Worm (Caenorhabditis elegans) whole organism, late embryonic: ENCODE measurements around the gene C10E2.5.

Experiments
- C08G9.2 ChIP-seq: sonication (generic microtip); optimal IDR thresholded peaks from 2 replicates; lab custom pipeline; 2016; ENCODE audit warnings: mild to moderate bottlenecking, missing genetic modification characterization, moderate library complexity, missing compliant biosample characterization
- C38D4.7 ChIP-seq: fragments of 200-800 bp; sonication (Bioruptor generic); optimal IDR thresholded peaks from 2 replicates; lab custom pipeline; 2018; ENCODE audit warnings: mild to moderate bottlenecking, missing genetic modification characterization, moderate library complexity, missing compliant biosample characterization
- Y22D7AL.16 ChIP-seq: sonication (generic microtip); optimal IDR thresholded peaks from 2 replicates; lab custom pipeline; 2016; ENCODE audit warnings: missing genetic modification characterization, missing compliant biosample characterization
- ahr-1 ChIP-seq: sonication (generic microtip); optimal IDR thresholded peaks from 2 replicates; lab custom pipeline; 2016; ENCODE audit warnings: missing genetic modification characterization, missing compliant biosample characterization
- ceh-18 ChIP-seq: sonication (generic microtip); optimal IDR thresholded peaks from 2 replicates; lab custom pipeline; 2016; ENCODE audit warnings: missing genetic modification characterization, missing compliant biosample characterization
- ceh-19 ChIP-seq: fragments of 200-800 bp; sonication (Bioruptor generic); optimal IDR thresholded peaks from 2 replicates; lab custom pipeline; 2018; ENCODE audit warnings: mild to moderate bottlenecking, missing genetic modification characterization, missing compliant biosample characterization
- ceh-2 ChIP-seq: sonication (generic microtip); optimal IDR thresholded peaks from 2 replicates; lab custom pipeline; 2016; ENCODE audit warnings: missing genotype, missing genetic modification characterization, missing compliant biosample characterization
- ceh-22 ChIP-seq: sonication (generic microtip); optimal IDR thresholded peaks from 2 replicates; lab custom pipeline; 2017; ENCODE audit warnings: missing biosample characterization, missing genetic modification characterization
- ceh-45 ChIP-seq: fragments of 200-800 bp; sonication (Bioruptor generic); IDR thresholded peaks from 2 replicates; pipeline ENCODE4 v1.3.6; 2022; ENCODE audit warnings: missing genetic modification reagents, missing genetic modification characterization, missing compliant biosample characterization
- ceh-48 ChIP-seq: sonication (generic microtip); optimal IDR thresholded peaks from 2 replicates; lab custom pipeline; 2016; ENCODE audit warnings: missing genetic modification characterization, inconsistent platforms, missing compliant biosample characterization
- ceh-6 ChIP-seq: fragments of 200-800 bp; sonication (Bioruptor generic); optimal IDR thresholded peaks from 2 replicates; lab custom pipeline; 2018; ENCODE audit warnings: mild to moderate bottlenecking, missing genetic modification characterization, missing compliant biosample characterization
- che-1 ChIP-seq: sonication (generic microtip); optimal IDR thresholded peaks from 2 replicates; lab custom pipeline; 2016; ENCODE audit warnings: mild to moderate bottlenecking, missing genetic modification characterization, missing compliant biosample characterization
- dmd-4 ChIP-seq: sonication (generic microtip); optimal IDR thresholded peaks from 2 replicates; lab custom pipeline; 2016; ENCODE audit warnings: borderline replicate concordance, missing genetic modification characterization, missing compliant biosample characterization
- dve-1 ChIP-seq: sonication (generic microtip); optimal IDR thresholded peaks from 2 replicates; lab custom pipeline; 2017; ENCODE audit warnings: antibody characterized with exemption, mild to moderate bottlenecking, missing genetic modification characterization, missing compliant biosample characterization
- elt-4 ChIP-seq: sonication (generic microtip); optimal IDR thresholded peaks from 2 replicates; lab custom pipeline; 2016; ENCODE audit warnings: missing genetic modification characterization, missing compliant biosample characterization
- ets-4 ChIP-seq: sonication (generic microtip); optimal IDR thresholded peaks from 2 replicates; lab custom pipeline; 2016; ENCODE audit warnings: missing genetic modification characterization, missing compliant biosample characterization
- eyg-1 ChIP-seq: sonication (generic microtip); optimal IDR thresholded peaks from 2 replicates; lab custom pipeline; 2016; ENCODE audit warnings: missing genotype, missing genetic modification characterization, missing compliant biosample characterization
- fax-1 ChIP-seq: sonication (generic microtip); optimal IDR thresholded peaks from 2 replicates; lab custom pipeline; 2016; ENCODE audit warnings: missing genotype, missing genetic modification characterization, missing compliant biosample characterization
- fkh-6 ChIP-seq: sonication (generic microtip); optimal IDR thresholded peaks from 2 replicates; lab custom pipeline; 2016; ENCODE audit warnings: missing genetic modification characterization, missing compliant biosample characterization
- hlh-15 ChIP-seq: sonication (generic microtip); optimal IDR thresholded peaks from 2 replicates; lab custom pipeline; 2016; ENCODE audit warnings: missing genetic modification characterization, missing compliant biosample characterization
- hlh-30 ChIP-seq: sonication (generic microtip); optimal IDR thresholded peaks from 2 replicates; lab custom pipeline; 2017; ENCODE audit warnings: antibody characterized with exemption, missing genetic modification characterization, missing compliant biosample characterization; ENCODE audit not compliant: insufficient read depth
- hlh-6 ChIP-seq: sonication (generic microtip); optimal IDR thresholded peaks from 2 replicates; lab custom pipeline; 2016; ENCODE audit warnings: missing genotype, missing genetic modification characterization, missing compliant biosample characterization
- hlh-8 ChIP-seq: sonication (generic microtip); optimal IDR thresholded peaks from 2 replicates; lab custom pipeline; 2016; ENCODE audit warnings: missing genotype, missing genetic modification characterization, missing compliant biosample characterization
- lin-11 ChIP-seq: fragments of 200-800 bp; sonication (Bioruptor generic); optimal IDR thresholded peaks from 2 replicates; lab custom pipeline; 2018; ENCODE audit warnings: mild to moderate bottlenecking, missing genetic modification characterization, missing compliant biosample characterization
- madf-2 ChIP-seq: sonication (generic microtip); optimal IDR thresholded peaks from 2 replicates; lab custom pipeline; 2017; ENCODE audit warnings: missing genetic modification characterization, missing compliant biosample characterization
- mec-3 ChIP-seq: sonication (generic microtip); optimal IDR thresholded peaks from 2 replicates; lab custom pipeline; 2016; ENCODE audit warnings: borderline replicate concordance, missing genetic modification characterization, missing compliant biosample characterization
- nhr-11 ChIP-seq: fragments of 150-350 bp; optimal IDR thresholded peaks from 2 replicates; lab custom pipeline; 2014; ENCODE audit warnings: missing biosample characterization, missing genetic modification characterization
- npax-4 ChIP-seq: sonication (generic microtip); optimal IDR thresholded peaks from 2 replicates; lab custom pipeline; 2016; ENCODE audit warnings: missing genetic modification characterization, missing compliant biosample characterization
- odd-2 ChIP-seq: sonication (generic microtip); optimal IDR thresholded peaks from 2 replicates; lab custom pipeline; 2017; ENCODE audit warnings: antibody characterized with exemption, mild to moderate bottlenecking, missing genetic modification characterization, missing compliant biosample characterization
- pag-3 ChIP-seq: sonication (generic microtip); optimal IDR thresholded peaks from 2 replicates; lab custom pipeline; 2016; ENCODE audit warnings: missing compliant biosample characterization, missing genetic modification characterization, borderline replicate concordance
- pha-2 ChIP-seq: sonication (generic microtip); optimal IDR thresholded peaks from 2 replicates; lab custom pipeline; 2017; ENCODE audit warnings: mild to moderate bottlenecking, missing genetic modification characterization, missing compliant biosample characterization
- pqm-1 ChIP-seq: sonication (generic microtip); optimal IDR thresholded peaks from 2 replicates; lab custom pipeline; 2016; ENCODE audit warnings: missing genetic modification characterization, missing compliant biosample characterization
- pros-1 ChIP-seq: fragments of 150-350 bp; optimal IDR thresholded peaks from 2 replicates; lab custom pipeline; 2014; ENCODE audit warnings: missing biosample characterization, missing genetic modification reagents, missing genetic modification characterization
- ref-2 ChIP-seq: sonication (generic microtip); optimal IDR thresholded peaks from 2 replicates; lab custom pipeline; 2016; ENCODE audit warnings: missing genetic modification characterization, missing compliant biosample characterization
- rnt-1 ChIP-seq: sonication (generic microtip); optimal IDR thresholded peaks from 2 replicates; lab custom pipeline; 2016; ENCODE audit warnings: missing genetic modification characterization, missing compliant biosample characterization
- sdc-2 ChIP-seq: sonication (generic microtip); optimal IDR thresholded peaks from 2 replicates; lab custom pipeline; 2016; ENCODE audit warnings: missing genotype, missing genetic modification characterization, missing compliant biosample characterization
- sox-2 ChIP-seq: fragments of 200-800 bp; sonication (Bioruptor generic); IDR thresholded peaks from 2 replicates; pipeline ENCODE4 v1.3.6; 2022; ENCODE audit warnings: missing genetic modification reagents, missing genetic modification characterization, missing compliant biosample characterization
- syd-9 ChIP-seq: sonication (generic microtip); optimal IDR thresholded peaks from 2 replicates; lab custom pipeline; 2016; ENCODE audit warnings: mild to moderate bottlenecking, missing genetic modification characterization, moderate library complexity, missing compliant biosample characterization
- tbx-2 ChIP-seq: sonication (generic microtip); optimal IDR thresholded peaks from 2 replicates; lab custom pipeline; 2016; ENCODE audit warnings: missing genetic modification characterization, missing compliant biosample characterization
- tbx-7 ChIP-seq: sonication (generic microtip); optimal IDR thresholded peaks from 2 replicates; lab custom pipeline; 2016; ENCODE audit warnings: missing genotype, missing genetic modification characterization, missing compliant biosample characterization
- unc-3 ChIP-seq, 2 experiments: fragments of 200-800 bp in 1 of 2; sonication (Bioruptor generic) in 1 of 2; sonication (generic microtip) in 1 of 2; conservative IDR thresholded peaks in 1 of 2; optimal IDR thresholded peaks in 1 of 2; 2 replicates each; pipeline versions ENCODE4 v1.3.6 to Lab custom; 2016 to 2022; ENCODE audit warnings: missing compliant biosample characterization in 2 of 2, missing genetic modification characterization in 2 of 2, missing genetic modification reagents in 1 of 2
- unc-42 ChIP-seq: sonication (generic microtip); optimal IDR thresholded peaks from 2 replicates; lab custom pipeline; 2016; ENCODE audit warnings: missing genotype, missing genetic modification characterization, missing compliant biosample characterization
- unc-55 ChIP-seq: sonication (generic microtip); optimal IDR thresholded peaks from 2 replicates; lab custom pipeline; 2017; ENCODE audit warnings: missing biosample characterization, missing genetic modification reagents, missing genetic modification characterization
- unc-86 ChIP-seq: sonication (generic microtip); optimal IDR thresholded peaks from 2 replicates; lab custom pipeline; 2016; ENCODE audit warnings: missing genetic modification characterization, missing compliant biosample characterization

The C10E2.5 gene

ce11 chrX:16770919-16771318 lies 16.5 kb upstream of the C10E2.5 start (continued):
- TF ChIP-seq hlh-15 (tag; lab: Kevin White, UChicago) (no peak), tbx-7 (tag; lab: Kevin White, UChicago) (no peak), fax-1 (tag; lab: Kevin White, UChicago) (no peak), odd-2 (no peak), sox-2 (GFP tag; lab: Robert Waterston, UW) (no peak), pros-1 (no peak), unc-3 (GFP tag; conservative IDR thresholded peaks at IDR 0.05; lab: Robert Waterston, UW) (no peak), unc-3 (tag; optimal IDR thresholded peaks at IDR 0.05; lab: Kevin White, UChicago) (no peak), ceh-6 (GFP tag; lab: Kevin White, UChicago) (no peak), ceh-18 (tag; lab: Kevin White, UChicago) (peak; percentile 6), sdc-2 (peak; percentile 66), ets-4 (tag; lab: Kevin White, UChicago) (no peak), elt-4 (tag; lab: Kevin White, UChicago) (no peak), ref-2 (tag; lab: Kevin White, UChicago) (peak; percentile 15), ceh-19 (GFP tag; lab: Kevin White, UChicago) (no peak)

- no peak for TF ChIP-seq lin-11 (tag; lab: Kevin White, UChicago)
- TF ChIP-seq hlh-15 (tag; lab: Kevin White, UChicago) = no peak
- TF ChIP-seq ref-2 (tag; lab: Kevin White, UChicago) = no peak
- no peak for TF ChIP-seq pqm-1 (tag; lab: Kevin White, UChicago)
- no peak for TF ChIP-seq sox-2 (GFP tag; lab: Robert Waterston, UW)
- no peak for TF ChIP-seq eyg-1
- no peak for TF ChIP-seq ceh-2
- no peak for TF ChIP-seq Y22D7AL.16
- no peak for TF ChIP-seq hlh-6 (tag; lab: Kevin White, UChicago)
- no peak for TF ChIP-seq unc-55 (GFP tag; lab: Kevin White, UChicago)
- no peak for TF ChIP-seq C38D4.7 (GFP tag; lab: Kevin White, UChicago)
These were observed 16.0 kb upstream of the C10E2.5 start, which contains the start of gene mct-6 for ce11 chrX:16770398-16770797. Gene mct-6 (minus strand): TSS chrX:16770498.

ce11 chrX:16762529-16762928 lies 8.2 kb upstream of the C10E2.5 start, which contains the start of gene C10E2.1:
Gene C10E2.1 (plus strand): TSS chrX:16762829.
- TF ChIP-seq tbx-7 (tag; lab: Kevin White, UChicago) (no peak), dve-1 (tag; lab: Kevin White, UChicago) (no peak), tbx-2 (tag; lab: Kevin White, UChicago) (no peak), npax-4 (tag; lab: Kevin White, UChicago) (no peak), fax-1 (tag; lab: Kevin White, UChicago) (no peak), nhr-11 (tag; lab: Kevin White, UChicago) (no peak)

- TF ChIP-seq pag-3 = no peak
- TF ChIP-seq ceh-22 (tag; lab: Kevin White, UChicago) = no peak
- no peak for TF ChIP-seq fkh-6 (tag; lab: Kevin White, UChicago)
- TF ChIP-seq unc-42 (tag; lab: Kevin White, UChicago) = no peak
- no peak for TF ChIP-seq C08G9.2 (tag; lab: Kevin White, UChicago)
- TF ChIP-seq lin-11 (tag; lab: Kevin White, UChicago) = no peak
- no peak for TF ChIP-seq fax-1 (tag; lab: Kevin White, UChicago)
- no peak for TF ChIP-seq rnt-1 (tag; lab: Kevin White, UChicago)
- TF ChIP-seq mec-3 = no peak
- no peak for TF ChIP-seq ahr-1 (tag; lab: Kevin White, UChicago)
- no peak for TF ChIP-seq ref-2 (tag; lab: Kevin White, UChicago)
- TF ChIP-seq hlh-15 (tag; lab: Kevin White, UChicago) = no peak
These were observed 2.2 kb downstream of the C10E2.5 start for ce11 chrX:16752196-16752595.

- TF ChIP-seq dmd-4 (tag; lab: Kevin White, UChicago) (no peak), hlh-8 (no peak), pha-2 (tag; lab: Kevin White, UChicago) (no peak), ceh-48 (tag; lab: Kevin White, UChicago) (no peak), madf-2 (tag; lab: Kevin White, UChicago) (no peak), C08G9.2 (tag; lab: Kevin White, UChicago) (no peak), sdc-2 (no peak), hlh-30 (no peak), unc-3 (GFP tag; conservative IDR thresholded peaks at IDR 0.05; lab: Robert Waterston, UW) (no peak), unc-3 (tag; optimal IDR thresholded peaks at IDR 0.05; lab: Kevin White, UChicago) (no peak), unc-86 (no peak), ref-2 (tag; lab: Kevin White, UChicago) (no peak), fax-1 (tag; lab: Kevin White, UChicago) (no peak), syd-9 (tag; lab: Kevin White, UChicago) (no peak), eyg-1 (no peak), che-1 (tag; lab: Kevin White, UChicago) (no peak), rnt-1 (tag; lab: Kevin White, UChicago) (no peak), ceh-45 (GFP tag; lab: Robert Waterston, UW) (no peak)
These were observed 9.4 kb downstream of the C10E2.5 start, which contains the start of gene C10E2.2 for ce11 chrX:16744940-16745339. Gene C10E2.2 (plus strand): TSS chrX:16745240.
